Fruit fly (Drosophila melanogaster): ENCODE data around the gene CG10005.

The CG10005 gene

dm6 chr3R:11989206-11989605, 12.2 kb upstream of the CG10005 start:
- TF ChIP-seq pan (optimal IDR thresholded peaks at IDR 0.05) (no peak), CG8478 (optimal IDR thresholded peaks at IDR 0.05) (no peak), usp (GFP tag; optimal IDR thresholded peaks at IDR 0.05) (no peak), Dll (optimal IDR thresholded peaks at IDR 0.05) (no peak), EcR (GFP tag; optimal IDR thresholded peaks at IDR 0.05) (no peak), psq (optimal IDR thresholded peaks at IDR 0.05) (no peak)

dm6 chr3R:11984862-11985261, 7.9 kb upstream of the CG10005 start:
- no peak for TF ChIP-seq EcR (GFP tag; optimal IDR thresholded peaks at IDR 0.05)
- no peak for TF ChIP-seq Dll (optimal IDR thresholded peaks at IDR 0.05)
- TF ChIP-seq CG8478 (optimal IDR thresholded peaks at IDR 0.05), result no peak
- TF ChIP-seq psq (optimal IDR thresholded peaks at IDR 0.05), result no peak

- TF ChIP-seq CG8478 (optimal IDR thresholded peaks at IDR 0.05) (no peak), EcR (GFP tag; optimal IDR thresholded peaks at IDR 0.05) (no peak), usp (GFP tag; optimal IDR thresholded peaks at IDR 0.05) (no peak), Dll (optimal IDR thresholded peaks at IDR 0.05) (no peak), pan (optimal IDR thresholded peaks at IDR 0.05) (no peak), psq (optimal IDR thresholded peaks at IDR 0.05) (no peak)
These were observed 7.4 kb upstream of the CG10005 start, which contains the start of gene CG3397 for dm6 chr3R:11984441-11984840. TSS of gene CG3397 (minus strand) at chr3R:11984541.

- TF ChIP-seq pan (optimal IDR thresholded peaks at IDR 0.05) (no peak), usp (GFP tag; optimal IDR thresholded peaks at IDR 0.05) (no peak), psq (optimal IDR thresholded peaks at IDR 0.05) (no peak), Dll (optimal IDR thresholded peaks at IDR 0.05) (no peak), CG8478 (optimal IDR thresholded peaks at IDR 0.05) (no peak), EcR (GFP tag; optimal IDR thresholded peaks at IDR 0.05) (no peak)
These were observed 5.5 kb upstream of the CG10005 start for dm6 chr3R:11982547-11982946.

- TF ChIP-seq CG8478 (optimal IDR thresholded peaks at IDR 0.05) (no peak), pan (optimal IDR thresholded peaks at IDR 0.05) (no peak)
These were observed 5.0 kb upstream of the CG10005 start, which contains the start of gene CG12224 for dm6 chr3R:11981962-11982361. TSS of gene CG12224 (minus strand) at chr3R:11982062.

- TF ChIP-seq psq (optimal IDR thresholded peaks at IDR 0.05) (no peak), Dll (optimal IDR thresholded peaks at IDR 0.05) (no peak), pan (optimal IDR thresholded peaks at IDR 0.05) (no peak), EcR (GFP tag; optimal IDR thresholded peaks at IDR 0.05) (no peak), usp (GFP tag; optimal IDR thresholded peaks at IDR 0.05) (no peak), CG8478 (optimal IDR thresholded peaks at IDR 0.05) (no peak)
These were observed 3.0 kb upstream of the CG10005 start, which contains the start of gene CG18547 for dm6 chr3R:11979879-11980571. TSS of gene CG18547 (minus strand) at chr3R:11980390.

dm6 chr3R:11978278-11978677, 1.3 kb upstream of the CG10005 start:
- no peak for TF ChIP-seq CG8478 (optimal IDR thresholded peaks at IDR 0.05)
- TF ChIP-seq EcR (GFP tag; optimal IDR thresholded peaks at IDR 0.05), result no peak
- no peak for TF ChIP-seq psq (optimal IDR thresholded peaks at IDR 0.05)
- TF ChIP-seq Dll (optimal IDR thresholded peaks at IDR 0.05), result no peak

- TF ChIP-seq Dll (optimal IDR thresholded peaks at IDR 0.05) (no peak), pan (optimal IDR thresholded peaks at IDR 0.05) (peak; percentile 44), usp (GFP tag; optimal IDR thresholded peaks at IDR 0.05) (no peak)
These were observed 310 bp upstream of the CG10005 start for dm6 chr3R:11977336-11977678.

dm6 chr3R:11974631-11975030, 2.4 kb downstream of the CG10005 start, which contains the start of gene Tango9:
TSS of gene Tango9 (minus strand) at chr3R:11974910.
- TF ChIP-seq EcR (GFP tag; optimal IDR thresholded peaks at IDR 0.05) (no peak), psq (optimal IDR thresholded peaks at IDR 0.05) (no peak), pan (optimal IDR thresholded peaks at IDR 0.05) (no peak), usp (GFP tag; optimal IDR thresholded peaks at IDR 0.05) (no peak), Dll (optimal IDR thresholded peaks at IDR 0.05) (no peak), CG8478 (optimal IDR thresholded peaks at IDR 0.05) (no peak)

- TF ChIP-seq usp (GFP tag; optimal IDR thresholded peaks at IDR 0.05) (no peak), pan (optimal IDR thresholded peaks at IDR 0.05) (no peak), Dll (optimal IDR thresholded peaks at IDR 0.05) (no peak), CG8478 (optimal IDR thresholded peaks at IDR 0.05) (no peak), psq (optimal IDR thresholded peaks at IDR 0.05) (no peak), EcR (GFP tag; optimal IDR thresholded peaks at IDR 0.05) (no peak)
These were observed 3.2 kb downstream of the CG10005 start for dm6 chr3R:11973826-11974225.

- TF ChIP-seq psq (optimal IDR thresholded peaks at IDR 0.05) (no peak), pan (optimal IDR thresholded peaks at IDR 0.05) (no peak), Dll (optimal IDR thresholded peaks at IDR 0.05) (no peak), CG8478 (optimal IDR thresholded peaks at IDR 0.05) (no peak), EcR (GFP tag; optimal IDR thresholded peaks at IDR 0.05) (no peak), usp (GFP tag; optimal IDR thresholded peaks at IDR 0.05) (no peak)
These were observed 5.6 kb downstream of the CG10005 start, which contains the start of gene GC2 for dm6 chr3R:11971394-11971793. TSS of gene GC2 (plus strand) at chr3R:11971694.

- TF ChIP-seq pan (optimal IDR thresholded peaks at IDR 0.05) (no peak), psq (optimal IDR thresholded peaks at IDR 0.05) (no peak), CG8478 (optimal IDR thresholded peaks at IDR 0.05) (no peak), usp (GFP tag; optimal IDR thresholded peaks at IDR 0.05) (no peak), EcR (GFP tag; optimal IDR thresholded peaks at IDR 0.05) (no peak), Dll (optimal IDR thresholded peaks at IDR 0.05) (no peak)
These were observed 7.8 kb downstream of the CG10005 start for dm6 chr3R:11969217-11969616.

All from whole organism.